Worm (Caenorhabditis elegans): ENCODE results near the gene W02B3.4.
"Not testable (repeated sequence)": the region's sequence is repeated elsewhere in the genome, so short reads cannot be mapped to it uniquely, and the experiment has no call there.

Gene W02B3.4

DNA sequence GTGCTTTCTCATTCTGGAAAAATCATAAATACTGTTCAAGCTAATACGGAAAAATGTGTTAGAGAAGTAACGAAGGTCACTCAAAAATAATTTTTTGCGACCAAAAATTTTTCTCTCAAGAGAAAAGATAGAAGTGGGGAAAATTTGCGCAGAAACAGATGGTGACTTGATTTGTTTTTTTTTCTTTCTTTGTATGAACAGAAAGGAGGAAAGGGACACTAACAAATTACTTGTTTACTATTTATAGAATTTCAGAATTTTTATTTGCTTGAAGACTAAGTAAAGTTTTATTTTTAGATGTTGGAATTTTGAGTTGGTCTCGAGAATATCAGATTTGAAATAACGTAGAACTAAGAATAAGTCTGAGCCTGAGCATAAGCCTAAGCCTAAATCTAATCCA lies at the start of gene W02B3.4:
TSS of gene W02B3.4 (minus strand) at position 101 of the 400 bp plus-strand sequence.
- no peak for TF ChIP-seq unc-62 (GFP tag; optimal IDR thresholded peaks at IDR 0.05)

DNA sequence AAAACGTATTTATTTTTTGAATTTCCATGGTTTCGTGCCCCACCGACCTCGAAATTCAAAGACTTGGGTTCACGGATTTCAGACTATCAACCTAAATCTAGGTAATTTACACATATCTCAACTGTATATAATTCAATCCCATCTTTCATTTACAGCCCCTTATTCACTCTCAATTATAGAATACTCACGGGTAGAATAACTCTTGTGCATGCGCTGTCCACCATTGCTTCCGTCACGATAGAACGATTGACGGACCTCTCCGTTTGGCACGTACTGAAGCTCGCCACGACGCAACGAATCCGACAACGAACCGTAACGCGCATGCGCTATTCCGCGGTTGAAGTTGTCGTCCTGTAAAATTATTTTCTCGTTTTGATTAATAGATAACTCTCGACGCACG lies 45.5 kb upstream of the W02B3.4 start:
- no peak for TF ChIP-seq unc-62 (GFP tag; optimal IDR thresholded peaks at IDR 0.05)

DNA sequence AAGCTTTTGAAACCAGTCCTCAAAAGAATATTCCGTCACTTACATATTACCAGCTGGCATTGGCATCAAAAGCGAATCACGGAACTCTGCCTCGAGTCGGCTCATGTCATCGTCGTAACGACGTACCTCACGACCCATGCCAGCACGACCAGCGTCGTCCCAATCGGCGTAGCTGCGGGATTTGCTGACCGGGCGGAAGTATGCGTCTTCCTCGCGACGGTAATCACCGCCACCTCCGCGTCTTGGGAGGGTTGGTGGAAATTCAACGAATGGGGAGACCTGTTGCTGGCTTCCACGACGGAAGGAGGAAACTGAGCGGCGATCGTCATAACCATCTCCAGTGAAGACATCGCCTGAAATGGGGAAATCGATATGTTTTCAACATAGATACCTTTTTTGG lies 44.9 kb upstream of the W02B3.4 start:
- TF ChIP-seq unc-62 (GFP tag; optimal IDR thresholded peaks at IDR 0.05): no peak

DNA sequence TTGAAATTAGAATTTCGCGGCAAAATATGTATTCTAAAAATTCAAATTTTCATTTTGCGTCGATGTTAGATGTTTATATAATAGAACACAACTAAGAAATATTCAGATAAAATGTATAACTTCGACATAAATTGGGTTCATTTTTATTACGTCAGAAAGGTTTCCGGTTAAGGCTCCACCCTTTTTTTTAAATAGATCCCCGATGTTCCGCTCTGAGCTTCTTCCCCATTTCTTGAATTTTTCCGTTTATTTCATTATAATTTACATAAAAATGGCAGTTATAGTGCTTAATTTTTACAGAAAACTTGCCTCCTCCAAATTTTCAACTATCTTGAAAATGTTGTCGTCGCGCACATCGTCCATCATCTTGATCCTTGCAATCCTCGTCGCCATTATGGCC lies 41.6 kb upstream of the W02B3.4 start, which contains the start of gene flp-24:
TSS of gene flp-24 (plus strand) at position 301 of the 400 bp plus-strand sequence.
- no peak for TF ChIP-seq unc-62 (GFP tag; optimal IDR thresholded peaks at IDR 0.05)

DNA sequence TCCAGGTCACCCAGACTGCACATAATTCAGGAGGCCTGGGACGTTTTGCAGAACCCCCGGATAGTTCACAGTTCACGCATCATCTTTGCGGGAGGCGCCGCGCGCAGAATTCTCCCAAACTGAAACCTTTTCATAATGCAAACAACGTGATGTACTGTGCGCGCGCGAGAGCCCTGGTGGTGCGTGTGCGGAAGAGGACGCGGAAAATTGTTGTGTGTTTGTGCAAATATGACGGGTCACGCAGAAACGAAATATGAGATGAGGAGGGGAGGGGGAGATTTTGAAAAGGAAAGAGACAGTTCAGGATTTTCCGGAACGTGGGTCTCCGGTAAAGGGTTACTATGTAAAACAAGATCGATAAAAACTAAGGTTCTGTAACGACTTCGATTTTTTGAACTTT lies 26.8 kb upstream of the W02B3.4 start:
- no peak for TF ChIP-seq unc-62 (GFP tag; optimal IDR thresholded peaks at IDR 0.05)

DNA sequence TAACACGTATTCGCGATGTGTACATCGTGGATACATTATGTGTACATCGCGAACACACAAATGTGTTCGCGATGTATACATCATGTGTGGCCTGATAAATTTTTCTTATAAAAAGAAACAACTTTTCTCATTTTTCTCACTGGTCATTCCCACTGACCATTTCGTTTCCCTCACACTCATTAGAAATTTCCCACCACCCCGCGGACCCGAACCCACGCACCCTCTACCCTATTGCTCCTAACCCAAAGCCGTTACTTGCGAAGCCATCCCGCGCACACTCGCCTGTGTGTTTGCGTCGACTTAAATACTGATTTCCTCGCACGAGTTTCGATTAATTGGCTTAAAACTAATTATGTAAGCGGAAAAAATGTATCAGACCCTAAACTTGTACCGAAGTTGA lies 15.6 kb upstream of the W02B3.4 start:
- TF ChIP-seq unc-62 (GFP tag; optimal IDR thresholded peaks at IDR 0.05): no peak

DNA sequence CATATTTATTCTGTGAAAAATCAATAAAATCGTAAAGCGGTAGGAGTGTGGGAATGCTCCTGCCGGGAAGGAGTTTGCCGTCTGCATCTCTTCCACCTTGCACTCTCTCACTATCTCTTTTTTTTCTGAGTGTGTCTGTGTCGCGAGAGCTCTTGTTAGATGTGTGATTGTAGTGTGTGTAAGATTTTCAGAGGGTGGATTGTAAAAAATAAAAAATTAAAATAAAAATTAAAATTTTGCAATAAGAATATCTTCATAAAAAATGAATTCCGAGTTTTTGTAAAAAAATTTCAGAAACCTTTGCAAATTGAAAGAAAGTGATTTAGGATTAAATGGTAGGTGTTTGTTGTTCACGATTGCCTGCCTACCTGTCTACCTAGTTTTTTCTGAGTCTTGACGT lies 13.2 kb upstream of the W02B3.4 start, which contains the start of gene sel-15:
TSS of gene sel-15 (minus strand) at position 101 of the 400 bp plus-strand sequence.
- no peak for TF ChIP-seq unc-62 (GFP tag; optimal IDR thresholded peaks at IDR 0.05)

DNA sequence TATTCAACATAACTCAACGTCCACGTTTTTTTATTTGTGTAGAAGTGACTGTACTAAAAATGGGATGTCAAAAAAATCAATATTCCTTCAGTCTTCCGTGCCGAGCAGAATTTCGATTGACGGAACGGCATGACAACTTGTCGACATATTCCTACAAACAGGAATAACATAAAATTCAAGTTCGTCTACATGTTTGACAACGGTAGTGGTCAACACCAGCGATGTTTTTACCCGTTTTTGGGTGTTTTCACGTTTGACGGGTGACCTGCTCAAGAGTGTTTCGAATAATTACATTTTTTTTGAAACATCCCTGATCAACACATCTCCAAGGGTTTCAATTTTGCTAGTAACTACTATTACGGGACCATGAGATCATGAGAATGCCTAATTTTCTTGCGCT lies 8.7 kb upstream of the W02B3.4 start, which contains the start of gene W02B3.7:
TSS of gene W02B3.7 (minus strand) at position 101 of the 400 bp plus-strand sequence.
- TF ChIP-seq unc-62 (GFP tag; optimal IDR thresholded peaks at IDR 0.05): no peak

DNA sequence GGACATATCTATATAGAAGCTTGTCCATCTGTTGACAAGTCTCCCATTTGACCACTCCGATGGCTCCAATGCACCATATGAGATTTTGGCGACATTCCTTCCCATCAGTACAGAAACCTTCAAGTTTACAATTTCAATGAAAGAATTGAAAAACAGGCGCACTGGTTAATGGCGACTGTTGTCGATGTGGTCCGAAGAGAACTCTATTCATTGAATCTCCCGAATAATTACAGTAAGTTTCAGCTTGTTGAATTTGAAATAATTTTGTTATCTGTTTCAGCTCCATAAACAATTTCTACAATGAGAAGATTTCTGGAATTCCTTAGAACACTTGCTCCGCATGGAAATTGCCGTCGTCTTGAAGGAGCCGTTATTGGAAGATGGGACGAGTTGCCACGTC lies 5.7 kb upstream of the W02B3.4 start, which contains the start of gene elf-1:
TSS of gene elf-1 (plus strand) at position 301 of the 400 bp plus-strand sequence.
- not testable (repeated sequence) for TF ChIP-seq unc-62 (GFP tag; optimal IDR thresholded peaks at IDR 0.05)

DNA sequence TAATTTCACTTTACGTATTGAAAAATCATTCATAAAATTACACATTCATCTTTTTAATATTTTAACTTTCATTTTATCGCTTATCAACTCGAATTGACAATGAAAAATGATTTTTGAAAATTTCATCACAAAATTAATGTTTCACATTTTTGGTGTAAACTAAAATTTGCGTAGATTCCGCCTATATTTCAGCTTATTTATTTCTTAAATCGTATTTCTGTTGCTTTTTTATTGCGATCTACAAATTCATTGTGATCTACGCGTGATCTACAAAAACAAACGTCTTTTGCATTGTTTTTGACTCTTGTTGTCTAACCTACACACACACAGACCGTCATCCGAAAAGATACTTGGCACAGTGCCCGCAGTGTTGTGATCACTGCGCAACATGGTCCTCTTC lies 4.9 kb upstream of the W02B3.4 start:
- TF ChIP-seq unc-62 (GFP tag; optimal IDR thresholded peaks at IDR 0.05): no peak

DNA sequence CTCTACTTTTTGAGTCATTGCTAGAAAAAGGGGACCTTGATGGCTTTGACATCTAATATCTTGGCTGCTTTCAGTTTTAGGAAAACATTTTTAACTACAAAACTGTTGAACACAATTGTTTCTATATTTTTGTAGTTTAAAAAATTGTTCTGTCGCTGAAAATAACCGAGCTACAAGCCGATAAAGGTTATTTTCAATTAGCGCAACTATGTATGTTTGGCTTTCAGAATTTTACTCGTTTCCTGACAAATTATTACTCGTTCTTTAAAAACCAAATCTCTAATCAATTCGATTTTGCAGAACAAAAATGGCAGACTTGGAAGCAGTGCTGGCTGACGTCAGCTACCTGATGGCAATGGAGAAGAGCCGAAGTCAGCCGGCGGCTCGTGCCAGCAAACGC lies 7.4 kb downstream of the W02B3.4 start, which contains the start of gene grk-2:
TSS of gene grk-2 (plus strand) at position 301 of the 400 bp plus-strand sequence.
- no peak for TF ChIP-seq unc-62 (GFP tag; optimal IDR thresholded peaks at IDR 0.05)

DNA sequence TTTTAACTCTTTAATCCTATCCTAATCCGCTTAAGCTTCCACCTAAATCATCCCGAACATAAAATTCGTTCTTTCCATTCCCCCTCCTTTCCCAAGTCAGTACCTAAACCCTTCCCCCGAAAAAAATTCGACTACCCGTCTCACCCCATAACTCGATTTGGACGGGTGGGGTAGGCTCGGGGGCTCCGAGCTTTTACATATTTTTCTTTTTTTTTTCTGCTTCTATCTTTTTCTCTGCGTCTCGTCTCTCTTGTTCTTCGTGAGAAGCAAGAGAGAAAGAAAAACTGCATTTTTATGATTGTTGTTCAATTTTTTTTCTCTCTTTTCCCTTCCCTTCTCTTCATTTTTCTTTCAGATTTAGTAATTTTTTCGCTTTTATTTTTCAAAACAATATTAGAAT lies 7.8 kb downstream of the W02B3.4 start:
- no peak for TF ChIP-seq unc-62 (GFP tag; optimal IDR thresholded peaks at IDR 0.05)

DNA sequence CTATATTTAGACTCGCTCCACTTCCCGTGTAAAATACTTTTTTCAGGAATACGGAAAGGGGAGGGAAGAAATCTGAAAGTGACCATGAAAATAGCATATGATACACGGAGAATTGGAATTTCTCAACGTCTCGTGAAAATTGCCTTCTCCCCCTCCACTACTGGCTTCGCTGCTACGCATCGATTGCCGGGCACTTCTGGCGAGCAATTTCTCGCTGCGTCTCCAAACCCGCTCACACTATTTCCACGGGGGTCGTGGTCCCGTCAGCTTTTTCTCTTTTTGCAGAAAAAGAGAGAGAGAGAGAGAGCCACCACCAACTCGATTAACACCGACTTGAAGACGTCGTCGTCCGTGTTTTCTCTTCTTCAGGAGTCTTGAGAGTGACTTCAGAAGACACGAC lies 12.2 kb downstream of the W02B3.4 start:
- no peak for TF ChIP-seq unc-62 (GFP tag; optimal IDR thresholded peaks at IDR 0.05)

DNA sequence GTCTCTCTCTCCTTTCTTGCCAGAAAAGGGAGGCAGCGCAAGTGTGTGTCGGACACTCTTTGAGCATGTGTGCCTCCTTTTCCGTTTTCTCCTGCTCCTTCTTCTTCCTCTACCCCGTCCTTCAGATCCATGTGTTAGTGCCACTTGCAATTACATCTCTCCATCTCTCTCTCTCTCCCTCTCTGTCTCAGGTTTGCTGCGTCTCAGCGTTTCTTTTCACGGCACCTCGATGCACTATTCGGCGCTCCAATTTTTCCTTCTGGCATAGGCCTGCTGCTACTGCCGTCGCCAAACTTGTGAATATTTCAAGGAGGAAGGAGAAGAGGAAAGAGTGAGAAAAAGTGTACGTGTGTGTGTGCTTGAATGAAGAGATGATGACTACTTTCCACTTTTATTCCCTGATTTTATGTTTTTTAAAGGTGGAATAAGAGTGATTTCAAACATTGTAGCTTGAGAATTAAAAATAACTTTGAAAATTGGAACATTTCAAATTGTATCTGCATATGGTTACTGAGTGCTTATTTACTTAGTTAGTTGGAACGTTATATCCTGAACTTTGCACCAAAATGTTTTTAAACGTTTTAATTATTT lies 14.8 kb downstream of the W02B3.4 start, which contains the start of gene W02B3.3:
TSS of gene W02B3.3 (minus strand) at position 131 of the 591 bp plus-strand sequence.
- no peak for TF ChIP-seq unc-62 (GFP tag; optimal IDR thresholded peaks at IDR 0.05)

DNA sequence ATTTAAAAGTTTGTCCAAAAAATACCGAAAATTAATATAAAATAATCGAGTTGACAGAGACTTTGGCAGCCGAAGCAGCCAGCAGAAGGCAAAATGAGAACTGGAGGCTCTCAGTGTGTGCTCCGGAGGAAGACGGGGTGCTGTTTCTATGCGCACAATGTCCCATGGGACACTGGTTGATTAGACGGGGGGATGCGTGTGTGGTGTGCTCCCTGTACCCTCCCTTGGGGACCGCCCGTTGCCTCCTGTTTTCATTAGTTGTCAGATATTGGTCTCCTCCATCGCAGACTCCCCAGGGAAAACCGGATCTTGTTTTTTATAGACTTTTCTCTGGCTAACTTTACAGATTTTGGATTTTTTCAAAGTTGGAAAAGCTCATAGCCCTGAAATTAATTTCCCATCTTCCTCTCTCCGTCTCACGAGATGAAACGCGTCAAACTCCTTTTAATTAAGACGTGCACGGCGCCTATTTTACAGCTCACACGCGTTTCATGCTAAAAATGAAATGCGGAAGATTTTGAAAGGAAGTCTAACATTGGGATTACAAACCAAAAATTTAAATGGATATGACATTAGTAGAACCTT lies 18.0 kb downstream of the W02B3.4 start, which contains the start of gene C09F5.3:
TSS of gene C09F5.3 (minus strand) at position 94 of the 585 bp plus-strand sequence.
- no peak for TF ChIP-seq unc-62 (GFP tag; optimal IDR thresholded peaks at IDR 0.05)

DNA sequence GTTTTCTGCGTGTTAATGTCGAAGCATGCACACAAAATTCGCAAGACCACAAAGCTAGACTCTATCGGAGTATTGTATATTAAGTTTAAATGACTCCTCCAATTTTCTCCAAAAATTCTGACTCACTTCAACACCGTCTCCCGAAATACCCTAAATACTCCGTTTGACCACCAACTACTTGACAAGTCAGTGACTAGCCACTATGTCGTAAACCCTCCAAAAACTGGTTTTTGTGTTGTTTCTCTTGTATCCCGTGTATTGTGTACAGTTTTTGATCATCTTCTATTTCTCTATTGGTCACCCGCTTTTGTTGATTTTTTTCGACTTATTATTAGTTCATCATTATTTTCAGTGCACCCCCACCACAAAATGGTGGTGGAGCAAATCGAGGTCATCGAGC lies 24.9 kb downstream of the W02B3.4 start, which contains the start of gene C09F5.1:
TSS of gene C09F5.1 (plus strand) at position 353 of the 400 bp plus-strand sequence.
- no peak for TF ChIP-seq unc-62 (GFP tag; optimal IDR thresholded peaks at IDR 0.05)

DNA sequence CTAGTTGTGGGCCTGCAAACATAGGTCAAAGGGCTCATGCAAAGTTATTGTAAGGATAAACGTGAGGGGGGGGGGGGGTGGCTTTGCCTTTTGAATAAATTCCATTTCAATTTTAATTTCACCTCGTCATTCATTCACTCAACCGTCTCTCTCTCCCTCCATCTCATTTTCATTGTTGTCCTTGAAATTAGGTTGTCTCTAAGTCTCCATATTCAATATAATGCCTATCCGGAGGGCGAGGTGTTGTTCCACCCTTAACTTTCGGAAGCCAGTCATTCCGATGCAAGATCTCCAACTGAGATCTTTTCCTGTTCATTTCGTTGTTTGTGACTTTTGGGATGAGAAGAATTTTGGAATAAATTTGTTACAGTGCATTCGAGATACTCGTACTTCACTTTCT lies 26.0 kb downstream of the W02B3.4 start:
- no peak for TF ChIP-seq unc-62 (GFP tag; optimal IDR thresholded peaks at IDR 0.05)

Measured in whole organism, dauer.